Worm (Caenorhabditis elegans) whole organism, L4/young adult: ENCODE data around the gene amt-1.

ENCODE experiments used
- W03F9.2 ChIP-seq: fragments of 150-350 bp; optimal IDR thresholded peaks from 2 replicates; lab custom pipeline; 2014; ENCODE audit warnings: missing biosample characterization, missing genetic modification characterization
- dao-5 ChIP-seq: sonication (generic microtip); optimal IDR thresholded peaks from 2 replicates; lab custom pipeline; 2016; ENCODE audit warnings: missing genotype, missing genetic modification characterization, moderate library complexity, missing compliant biosample characterization
- him-1 ChIP-seq: sonication (generic microtip); optimal IDR thresholded peaks from 2 replicates; lab custom pipeline; 2016; ENCODE audit warnings: missing genotype, missing genetic modification reagents, missing genetic modification characterization, missing compliant biosample characterization

- TF ChIP-seq him-1 (tag; lab: Kevin White, UChicago) (no peak), dao-5 (tag; lab: Kevin White, UChicago) (no peak), W03F9.2 (tag; lab: Kevin White, UChicago) (no peak)
Measured at ce11 chrX:4604185-4604584, 32.9 kb downstream of the amt-1 start.
